Worm (Caenorhabditis elegans) whole organism, early embryonic: Measurements from ENCODE around the gene W06H8.6.

Source experiments
- B0310.2 ChIP-seq: sonication (generic microtip); optimal IDR thresholded peaks from 2 replicates; lab custom pipeline; 2016; ENCODE audit warnings: mild to moderate bottlenecking, missing genetic modification characterization, missing compliant biosample characterization
- ama-1 ChIP-seq: fragments of 150-350 bp; optimal IDR thresholded peaks from 2 replicates; lab custom pipeline; 2014
- ceh-36 ChIP-seq: sonication (generic microtip); optimal IDR thresholded peaks from 2 replicates; lab custom pipeline; 2016; ENCODE audit warnings: missing genetic modification characterization, inconsistent platforms, missing compliant biosample characterization
- ets-7 ChIP-seq: sonication (generic microtip); optimal IDR thresholded peaks from 2 replicates; lab custom pipeline; 2016; ENCODE audit warnings: missing genotype, missing genetic modification characterization, missing compliant biosample characterization
- flt-1 ChIP-seq: fragments of 200-800 bp; sonication (Bioruptor generic); IDR thresholded peaks from 2 replicates; pipeline ENCODE4 v1.3.6; 2022; ENCODE audit warnings: missing genetic modification characterization, missing compliant biosample characterization
- hmbx-1 ChIP-seq: sonication (generic microtip); optimal IDR thresholded peaks from 2 replicates; lab custom pipeline; 2016; ENCODE audit warnings: mild to moderate bottlenecking, missing genetic modification characterization, missing compliant biosample characterization
- hmg-4 ChIP-seq: fragments of 200-800 bp; sonication (Bioruptor generic); optimal IDR thresholded peaks from 2 replicates; lab custom pipeline; 2018; ENCODE audit warnings: mild to moderate bottlenecking, missing genetic modification characterization, missing compliant biosample characterization
- pes-1 ChIP-seq: fragments of 200-800 bp; sonication (Bioruptor generic); IDR thresholded peaks from 2 replicates; pipeline ENCODE4 v1.3.6; 2022; ENCODE audit warnings: missing genetic modification reagents, missing genetic modification characterization, missing compliant biosample characterization
- scrt-1 ChIP-seq: fragments of 200-800 bp; sonication (Bioruptor generic); IDR thresholded peaks from 2 replicates; pipeline ENCODE4 v1.3.6; 2022; ENCODE audit warnings: missing genetic modification characterization, missing compliant biosample characterization
- sea-1 ChIP-seq: fragments of 200-800 bp; sonication (Bioruptor generic); conservative IDR thresholded peaks from 2 replicates; pipeline ENCODE4 v1.3.6; 2022; ENCODE audit warnings: missing genetic modification characterization, missing compliant biosample characterization
- tbx-37 ChIP-seq: fragments of 200-800 bp; sonication (Bioruptor generic); conservative IDR thresholded peaks from 2 replicates; pipeline ENCODE4 v1.3.6; 2022; ENCODE audit warnings: missing genetic modification reagents, missing genetic modification characterization, missing compliant biosample characterization

- TF ChIP-seq flt-1, result no peak
- no peak for TF ChIP-seq scrt-1 (GFP tag; lab: Robert Waterston, UW)
- no peak for TF ChIP-seq hmg-4
- TF ChIP-seq pes-1 (GFP tag; lab: Robert Waterston, UW), result no peak
- TF ChIP-seq ama-1 (lab: Kevin White, UChicago), result no peak
- TF ChIP-seq ceh-36, result no peak
- no peak for TF ChIP-seq hmbx-1
- no peak for TF ChIP-seq sea-1 (GFP tag; lab: Robert Waterston, UW)
- no peak for TF ChIP-seq ets-7 (tag; lab: Kevin White, UChicago)
- TF ChIP-seq tbx-37 (GFP tag; lab: Robert Waterston, UW), result no peak
- TF ChIP-seq B0310.2, result no peak
Observed at ce11 chrV:6229457-6229949, 2.7 kb upstream of the W06H8.6 start.
